Fruit fly (Drosophila melanogaster) whole organism, embryonic: ENCODE data around the gene CG14440.

Experiments
- Bdp1 ChIP-seq: fragments of 200-800 bp; sonication (Bioruptor generic); optimal IDR thresholded peaks from 3 replicates; lab custom pipeline; 2016; ENCODE audit warnings: missing biosample characterization, missing genetic modification characterization
- CG10565 ChIP-seq: fragments of 200-800 bp; sonication (Bioruptor generic); optimal IDR thresholded peaks from 3 replicates; lab custom pipeline; 2016; ENCODE audit warnings: missing biosample characterization, mild to moderate bottlenecking, missing genetic modification characterization
- CG10654 ChIP-seq: fragments of 200-800 bp; sonication (Bioruptor generic); optimal IDR thresholded peaks from 2 replicates; lab custom pipeline; 2016; ENCODE audit warnings: missing biosample characterization, missing genetic modification characterization
- CG11560 ChIP-seq: fragments of 200-800 bp; sonication (Bioruptor generic); IDR thresholded peaks from 3 replicates; pipeline ENCODE4 v1.3.6; 2022; ENCODE audit warnings: missing biosample characterization, missing genetic modification characterization
- CG12155 ChIP-seq: fragments of 200-800 bp; sonication (Bioruptor generic); optimal IDR thresholded peaks from 3 replicates; lab custom pipeline; 2016; ENCODE audit warnings: missing biosample characterization, missing genetic modification characterization
- CG13775 ChIP-seq: fragments of 200-800 bp; sonication (Bioruptor generic); optimal IDR thresholded peaks from 3 replicates; lab custom pipeline; 2017; ENCODE audit warnings: missing biosample characterization, mild to moderate bottlenecking, missing genetic modification characterization
- CG14050 ChIP-seq: fragments of 200-800 bp; sonication (Bioruptor generic); IDR thresholded peaks from 3 replicates; pipeline ENCODE4 v1.3.6; 2022; ENCODE audit warnings: missing biosample characterization, missing genetic modification characterization
- CG15011 ChIP-seq: fragments of 200-800 bp; sonication (Bioruptor generic); optimal IDR thresholded peaks from 3 replicates; lab custom pipeline; 2018; ENCODE audit warnings: missing biosample characterization, mild to moderate bottlenecking, missing genetic modification characterization
- CG18599 ChIP-seq: fragments of 200-800 bp; sonication (Bioruptor generic); optimal IDR thresholded peaks from 3 replicates; lab custom pipeline; 2017; ENCODE audit warnings: missing biosample characterization, missing genetic modification characterization, mild to moderate bottlenecking, moderate library complexity, missing genetic modification reagents
- CG2199 ChIP-seq: fragments of 200-800 bp; sonication (Bioruptor generic); IDR thresholded peaks from 3 replicates; pipeline ENCODE4 v1.3.6; 2022; ENCODE audit warnings: missing biosample characterization, missing genetic modification characterization
- CG2678 ChIP-seq: fragments of 200-800 bp; sonication (Bioruptor generic); optimal IDR thresholded peaks from 3 replicates; lab custom pipeline; 2019; ENCODE audit warnings: missing biosample characterization, mild to moderate bottlenecking, missing genetic modification characterization, moderate library complexity
- CG2889 ChIP-seq: fragments of 200-800 bp; sonication (Bioruptor generic); IDR thresholded peaks from 3 replicates; pipeline ENCODE4 v1.3.6; 2022; ENCODE audit warnings: missing biosample characterization, missing genetic modification characterization
- CG31388 ChIP-seq: fragments of 200-800 bp; sonication (Bioruptor generic); optimal IDR thresholded peaks from 2 replicates; lab custom pipeline; 2016; ENCODE audit warnings: missing biosample characterization, missing genetic modification characterization
- CG34422 ChIP-seq: fragments of 200-800 bp; sonication (Bioruptor generic); IDR thresholded peaks from 3 replicates; pipeline ENCODE4 v1.3.6; 2022; ENCODE audit warnings: missing biosample characterization, missing genetic modification characterization
- CG5953 ChIP-seq: fragments of 200-800 bp; sonication (Bioruptor generic); IDR thresholded peaks from 2 replicates; pipeline ENCODE4 v1.3.6; 2022; ENCODE audit warnings: missing biosample characterization, missing genetic modification characterization
- CG6272 ChIP-seq: fragments of 200-800 bp; sonication (Bioruptor generic); IDR thresholded peaks from 2 replicates; pipeline ENCODE4 v1.3.6; 2022; ENCODE audit warnings: missing biosample characterization, missing genetic modification characterization
- CG8290 ChIP-seq, 3 experiments: fragments of 200-800 bp; sonication (Bioruptor generic); optimal IDR thresholded peaks; 2 replicates each; lab custom pipeline; 2016 to 2019; ENCODE audit warnings: missing biosample characterization in 3 of 3, missing genetic modification characterization in 3 of 3, mild to moderate bottlenecking in 2 of 3, moderate library complexity in 1 of 3
- CTCF ChIP-seq: fragments of 200-800 bp; sonication (Bioruptor generic); optimal IDR thresholded peaks from 2 replicates; lab custom pipeline; 2017; ENCODE audit warnings: missing biosample characterization, mild to moderate bottlenecking, missing genetic modification characterization, moderate library complexity
- Dip3 ChIP-seq: fragments of 200-800 bp; sonication (Bioruptor generic); optimal IDR thresholded peaks from 3 replicates; lab custom pipeline; 2016; ENCODE audit warnings: missing biosample characterization, missing genetic modification characterization
- Dll ChIP-seq: fragments of 200-800 bp; sonication (Bioruptor generic); IDR thresholded peaks from 4 replicates; pipeline ENCODE4 v1.3.6; 2022; ENCODE audit warnings: missing biosample characterization, missing genetic modification characterization; ENCODE audit not compliant: partially characterized antibody
- H15 ChIP-seq: fragments of 200-800 bp; sonication (Bioruptor generic); IDR thresholded peaks from 3 replicates; pipeline ENCODE4 v1.3.6; 2022; ENCODE audit warnings: missing biosample characterization, missing genetic modification characterization
- H2.0 ChIP-seq: fragments of 200-800 bp; sonication (Bioruptor generic); IDR thresholded peaks from 2 replicates; pipeline ENCODE4 v1.3.6; 2022; ENCODE audit warnings: missing biosample characterization, missing genetic modification characterization
- Hey ChIP-seq: fragments of 200-800 bp; sonication (Bioruptor generic); optimal IDR thresholded peaks from 3 replicates; lab custom pipeline; 2018; ENCODE audit warnings: missing biosample characterization, mild to moderate bottlenecking, missing genetic modification characterization
- Jarid2 ChIP-seq: fragments of 200-800 bp; sonication (Bioruptor generic); optimal IDR thresholded peaks from 3 replicates; lab custom pipeline; 2017; ENCODE audit warnings: mild to moderate bottlenecking, missing biosample characterization, missing genetic modification reagents, missing genetic modification characterization
- Lhr ChIP-seq: fragments of 200-800 bp; sonication (Bioruptor generic); optimal IDR thresholded peaks from 3 replicates; lab custom pipeline; 2017; ENCODE audit warnings: mild to moderate bottlenecking, missing biosample characterization, missing genetic modification reagents, missing genetic modification characterization
- MESR4 ChIP-seq: fragments of 200-800 bp; sonication (Bioruptor generic); optimal IDR thresholded peaks from 2 replicates; lab custom pipeline; 2018; ENCODE audit warnings: missing biosample characterization, mild to moderate bottlenecking, missing genetic modification characterization, moderate library complexity
- Meics ChIP-seq: fragments of 200-800 bp; sonication (Bioruptor generic); optimal IDR thresholded peaks from 2 replicates; lab custom pipeline; 2017; ENCODE audit warnings: missing biosample characterization, mild to moderate bottlenecking, missing genetic modification characterization
- NK7.1 ChIP-seq: fragments of 200-800 bp; sonication (Bioruptor generic); optimal IDR thresholded peaks from 3 replicates; lab custom pipeline; 2016; ENCODE audit warnings: missing biosample characterization, missing genetic modification characterization
- Nf-YB ChIP-seq: fragments of 200-800 bp; sonication (Bioruptor generic); optimal IDR thresholded peaks from 3 replicates; lab custom pipeline; 2019; ENCODE audit warnings: missing biosample characterization, mild to moderate bottlenecking, missing genetic modification characterization, moderate library complexity
- Optix ChIP-seq: fragments of 200-800 bp; sonication (Bioruptor generic); IDR thresholded peaks from 3 replicates; pipeline ENCODE4 v1.3.6; 2022; ENCODE audit warnings: missing biosample characterization, missing genetic modification characterization
- Sox102F ChIP-seq: fragments of 200-800 bp; sonication (Bioruptor generic); optimal IDR thresholded peaks from 2 replicates; lab custom pipeline; 2018; ENCODE audit warnings: missing biosample characterization, mild to moderate bottlenecking, missing genetic modification characterization, moderate library complexity
- Xbp1 ChIP-seq: fragments of 200-800 bp; sonication (Bioruptor generic); optimal IDR thresholded peaks from 3 replicates; lab custom pipeline; 2016; ENCODE audit warnings: missing biosample characterization, mild to moderate bottlenecking, missing genetic modification characterization
- ara ChIP-seq: fragments of 200-800 bp; sonication (Bioruptor generic); IDR thresholded peaks from 2 replicates; pipeline ENCODE4 v1.3.6; 2022; ENCODE audit warnings: missing biosample characterization, missing genetic modification characterization
- br ChIP-seq: fragments of >200 bp; optimal IDR thresholded peaks from 2 replicates; lab custom pipeline; 2017
- chif ChIP-seq, 2 experiments: fragments of 200-800 bp; sonication (Bioruptor generic); optimal IDR thresholded peaks; 3 replicates each; lab custom pipeline; 2016; ENCODE audit warnings: missing biosample characterization in 2 of 2, missing genetic modification characterization in 2 of 2
- crp ChIP-seq, 2 experiments: fragments of 200-800 bp; sonication (Bioruptor generic); optimal IDR thresholded peaks; 2 replicates in 1 of 2; 3 replicates in 1 of 2; lab custom pipeline; 2017; ENCODE audit warnings: missing biosample characterization in 2 of 2, missing genetic modification characterization in 2 of 2, mild to moderate bottlenecking in 1 of 2, moderate library complexity in 1 of 2
- da ChIP-seq: fragments of 200-800 bp; sonication (Bioruptor generic); optimal IDR thresholded peaks from 2 replicates; lab custom pipeline; 2016; ENCODE audit warnings: missing biosample characterization, missing genetic modification characterization
- gsb ChIP-seq: fragments of 200-800 bp; sonication (Bioruptor generic); IDR thresholded peaks from 2 replicates; pipeline ENCODE4 v1.3.6; 2022; ENCODE audit warnings: missing biosample characterization, missing genetic modification characterization
- ham ChIP-seq: fragments of 200-800 bp; sonication (Bioruptor generic); IDR thresholded peaks from 2 replicates; pipeline ENCODE4 v1.3.6; 2022; ENCODE audit warnings: missing biosample characterization, missing genetic modification characterization
- mam ChIP-seq: fragments of 200-800 bp; sonication (Bioruptor generic); optimal IDR thresholded peaks from 3 replicates; lab custom pipeline; 2016; ENCODE audit warnings: missing biosample characterization, missing genetic modification characterization
- nmo ChIP-seq: fragments of 200-800 bp; sonication (Bioruptor generic); optimal IDR thresholded peaks from 2 replicates; lab custom pipeline; 2018; ENCODE audit warnings: missing biosample characterization, mild to moderate bottlenecking, missing genetic modification characterization, moderate library complexity
- p53 ChIP-seq: fragments of 200-800 bp; sonication (Bioruptor generic); optimal IDR thresholded peaks from 2 replicates; lab custom pipeline; 2016; ENCODE audit warnings: missing biosample characterization, missing genetic modification characterization
- prd ChIP-seq, 3 experiments: fragments of >200 bp in 2 of 3; fragments of 200-800 bp in 1 of 3; sonication (Bioruptor generic) in 1 of 3; optimal IDR thresholded peaks in 2 of 3; IDR thresholded peaks in 1 of 3; 2 replicates in 2 of 3; 3 replicates in 1 of 3; pipeline versions ENCODE4 v1.3.6 to Lab custom; 2017 to 2022; ENCODE audit warnings: missing biosample characterization in 1 of 3, missing genetic modification characterization in 1 of 3
- row ChIP-seq: fragments of 200-800 bp; sonication (Bioruptor generic); IDR thresholded peaks from 3 replicates; pipeline ENCODE4 v1.3.6; 2022; ENCODE audit warnings: missing biosample characterization, missing genetic modification characterization
- sd ChIP-seq: fragments of 200-800 bp; sonication (Bioruptor generic); optimal IDR thresholded peaks from 3 replicates; lab custom pipeline; 2018; ENCODE audit warnings: missing biosample characterization, mild to moderate bottlenecking, missing genetic modification characterization, moderate library complexity
- seq ChIP-seq: fragments of 200-800 bp; sonication (Bioruptor generic); IDR thresholded peaks from 2 replicates; pipeline ENCODE4 v1.3.6; 2022; ENCODE audit warnings: missing biosample characterization, missing genetic modification characterization
- slou ChIP-seq: fragments of 200-800 bp; sonication (Bioruptor generic); optimal IDR thresholded peaks from 3 replicates; lab custom pipeline; 2016; ENCODE audit warnings: missing biosample characterization, missing genetic modification characterization
- ssp ChIP-seq: fragments of 200-800 bp; sonication (Bioruptor generic); IDR thresholded peaks from 2 replicates; pipeline ENCODE4 v1.3.6; 2022; ENCODE audit warnings: missing biosample characterization, missing genetic modification characterization
- twi ChIP-seq: fragments of 200-800 bp; optimal IDR thresholded peaks from 2 replicates; lab custom pipeline; 2019; ENCODE audit warnings: missing biosample characterization, mild to moderate bottlenecking, missing genetic modification characterization, moderate library complexity
- unc-4 ChIP-seq: fragments of 200-800 bp; sonication (Bioruptor generic); IDR thresholded peaks from 2 replicates; pipeline ENCODE4 v1.3.6; 2022; ENCODE audit warnings: missing biosample characterization, missing genetic modification characterization; ENCODE audit not compliant: partially characterized antibody
- z ChIP-seq: fragments of 200-800 bp; sonication (Bioruptor generic); IDR thresholded peaks from 3 replicates; pipeline ENCODE4 v1.3.6; 2022; ENCODE audit warnings: missing biosample characterization, missing genetic modification characterization

CG14440 gene

dm6 chrX:6711295-6711694 lies 12.9 kb upstream of the CG14440 start (continued):
- TF ChIP-seq CG10565 (GFP tag; lab: Kevin White, UChicago) (no peak), slou (GFP tag; lab: Kevin White, UChicago) (peak; percentile 61), Xbp1 (GFP tag; lab: Kevin White, UChicago) (peak; percentile 78), gsb (GFP tag; lab: Robert Waterston, UW) (no peak), CG11560 (peak; percentile 27; the same call in 1 of the 3 replicates), CG15011 (peak; percentile 62), Dll (GFP tag; lab: Robert Waterston, UW) (no peak), CG6272 (GFP tag; lab: Robert Waterston, UW) (peak; percentile 67), mam (peak; percentile 77), Bdp1 (GFP tag; lab: Kevin White, UChicago) (peak; percentile 57), da (GFP tag; lab: Kevin White, UChicago) (peak; percentile 42), Jarid2 (GFP tag; lab: Kevin White, UChicago) (peak; percentile 33), CG10654 (GFP tag; lab: Kevin White, UChicago) (peak; percentile 64), Meics (GFP tag; lab: Kevin White, UChicago) (peak; percentile 81), CG2199 (GFP tag; lab: Robert Waterston, UW) (peak; percentile 63; the same call in 1 of the 3 replicates), CG5953 (GFP tag; lab: Robert Waterston, UW) (0 out of 2 replicates have a peak, but pooled peaks have one; percentile 4), CG12155 (peak; percentile 64), ssp (GFP tag; lab: Robert Waterston, UW) (peak; percentile 63), Nf-YB (GFP tag; lab: Kevin White, UChicago) (peak; percentile 61), prd (optimal IDR thresholded peaks at IDR 0.05; lab: Kevin White, UChicago) (no peak), prd (GFP tag; IDR thresholded peaks at IDR 0.05; lab: Robert Waterston, UW) (peak; percentile 79), Lhr (GFP tag; lab: Kevin White, UChicago) (peak; percentile 36), unc-4 (GFP tag; lab: Robert Waterston, UW) (no peak), CG2678 (tag; lab: Kevin White, UChicago) (peak; percentile 90), CG18599 (GFP tag; lab: Kevin White, UChicago) (peak; percentile 91), row (GFP tag; lab: Robert Waterston, UW) (peak; percentile 89), CG2889 (no peak), NK7.1 (GFP tag; lab: Kevin White, UChicago) (peak; percentile 61), CG8290 (GFP tag; optimal IDR thresholded peaks at IDR 0.05; lab: Kevin White, UChicago) (peak; percentile 61), CG8290 (tag; optimal IDR thresholded peaks at IDR 0.05; lab: Kevin White, UChicago) (peak in 1 of 2 experiments; percentile 93), p53 (GFP tag; lab: Kevin White, UChicago) (peak; percentile 33), Sox102F (GFP tag; lab: Kevin White, UChicago) (peak; percentile 85), nmo (GFP tag; lab: Kevin White, UChicago) (peak; percentile 84), CG34422 (peak; percentile 55; the same call in 1 of the 3 replicates), CG14050 (GFP tag; lab: Robert Waterston, UW) (peak; percentile 66), Dip3 (GFP tag; lab: Kevin White, UChicago) (peak; percentile 66), H15 (peak; percentile 30; the same call in 1 of the 3 replicates), chif (GFP tag; optimal IDR thresholded peaks at IDR 0.05; lab: Kevin White, UChicago) (peak; percentile 69 to 82), ara (GFP tag; lab: Robert Waterston, UW) (peak; percentile 71), br (lab: Kevin White, UChicago) (no peak), z (GFP tag; lab: Robert Waterston, UW) (no peak), ham (no peak), H2.0 (GFP tag; lab: Robert Waterston, UW) (peak; percentile 53; the same call in 1 of the 2 replicates), CG31388 (GFP tag; lab: Kevin White, UChicago) (peak; percentile 35), sd (tag; lab: Kevin White, UChicago) (peak; percentile 9), CTCF (GFP tag; lab: Kevin White, UChicago) (no peak), twi (tag; lab: Kevin White, UChicago) (peak; percentile 40), Optix (peak; percentile 72), crp (GFP tag; optimal IDR thresholded peaks at IDR 0.05; lab: Kevin White, UChicago) (no peak), MESR4 (GFP tag; lab: Kevin White, UChicago) (peak; percentile 15), CG13775 (GFP tag; lab: Kevin White, UChicago) (peak; percentile 65), Hey (tag; lab: Kevin White, UChicago) (no peak), seq (GFP tag; lab: Robert Waterston, UW) (peak; percentile 81)
